Fruit fly (Drosophila melanogaster) whole organism, adult: ENCODE results near the gene Blm.

Experiments
- CG11617 ChIP-seq: fragments of 200-800 bp; sonication (Bioruptor generic); optimal IDR thresholded peaks from 2 replicates; lab custom pipeline; 2017; ENCODE audit warnings: mild to moderate bottlenecking, missing biosample characterization, missing genetic modification reagents, missing genetic modification characterization
- CG12768 ChIP-seq: fragments of 200-800 bp; sonication (Bioruptor generic); optimal IDR thresholded peaks from 2 replicates; lab custom pipeline; 2017; ENCODE audit warnings: missing biosample characterization, missing genetic modification characterization, mild to moderate bottlenecking, moderate library complexity, missing genetic modification reagents
- CG14711 ChIP-seq: fragments of 200-800 bp; sonication (Bioruptor generic); optimal IDR thresholded peaks from 2 replicates; lab custom pipeline; 2018; ENCODE audit warnings: missing biosample characterization, mild to moderate bottlenecking, missing genetic modification characterization, moderate library complexity
- CG1620 ChIP-seq: fragments of 200-800 bp; sonication (Bioruptor generic); optimal IDR thresholded peaks from 2 replicates; lab custom pipeline; 2016; ENCODE audit warnings: missing biosample characterization, missing genetic modification characterization
- CG33017 ChIP-seq: fragments of 200-800 bp; sonication (Bioruptor generic); optimal IDR thresholded peaks from 2 replicates; lab custom pipeline; 2018; ENCODE audit warnings: missing biosample characterization, mild to moderate bottlenecking, missing genetic modification characterization, moderate library complexity
- CG5204 ChIP-seq: fragments of 200-800 bp; sonication (Bioruptor generic); optimal IDR thresholded peaks from 2 replicates; lab custom pipeline; 2016; ENCODE audit warnings: missing biosample characterization, missing genetic modification characterization
- CG7045 ChIP-seq: fragments of 200-800 bp; sonication (Bioruptor generic); optimal IDR thresholded peaks from 2 replicates; lab custom pipeline; 2017; ENCODE audit warnings: missing biosample characterization, mild to moderate bottlenecking, missing genetic modification characterization
- CG7101 ChIP-seq: fragments of 200-800 bp; sonication (Bioruptor generic); optimal IDR thresholded peaks from 2 replicates; lab custom pipeline; 2018; ENCODE audit warnings: missing biosample characterization, mild to moderate bottlenecking, missing genetic modification characterization, moderate library complexity
- Clk ChIP-seq: fragments of 200-800 bp; sonication (Bioruptor generic); optimal IDR thresholded peaks from 2 replicates; lab custom pipeline; 2017; ENCODE audit warnings: missing biosample characterization, missing genetic modification characterization
- Crg-1 ChIP-seq: fragments of 200-800 bp; sonication (Bioruptor generic); optimal IDR thresholded peaks from 2 replicates; lab custom pipeline; 2016; ENCODE audit warnings: missing biosample characterization, missing genetic modification characterization
- Hr96 ChIP-seq: fragments of 200-800 bp; sonication (Bioruptor generic); optimal IDR thresholded peaks from 2 replicates; lab custom pipeline; 2016; ENCODE audit warnings: missing biosample characterization, missing genetic modification characterization
- Mnt ChIP-seq: fragments of 200-800 bp; sonication (Bioruptor generic); optimal IDR thresholded peaks from 2 replicates; lab custom pipeline; 2016; ENCODE audit warnings: missing biosample characterization, mild to moderate bottlenecking, missing genetic modification characterization
- bab1 ChIP-seq: fragments of 200-800 bp; sonication (Bioruptor generic); optimal IDR thresholded peaks from 3 replicates; lab custom pipeline; 2019; ENCODE audit warnings: missing biosample characterization, mild to moderate bottlenecking, missing genetic modification characterization, moderate library complexity
- cic ChIP-seq: fragments of 200-800 bp; sonication (Bioruptor generic); optimal IDR thresholded peaks from 2 replicates; lab custom pipeline; 2017; ENCODE audit warnings: missing biosample characterization, mild to moderate bottlenecking, missing genetic modification characterization, moderate library complexity
- cnc ChIP-seq, 2 experiments: fragments of >200 bp; optimal IDR thresholded peaks; 2 replicates each; lab custom pipeline; 2017
- kay ChIP-seq: fragments of 200-800 bp; sonication (Bioruptor generic); peaks from one replicate; lab custom pipeline; 2016; ENCODE audit warnings: missing biosample characterization, missing genetic modification characterization, borderline replicate concordance
- ovo ChIP-seq: fragments of 200-800 bp; sonication (Bioruptor generic); optimal IDR thresholded peaks from 2 replicates; lab custom pipeline; 2016; ENCODE audit warnings: missing biosample characterization, missing genetic modification characterization
- pad ChIP-seq: fragments of 200-800 bp; sonication (Bioruptor generic); optimal IDR thresholded peaks from 3 replicates; lab custom pipeline; 2017; ENCODE audit warnings: missing biosample characterization, missing genetic modification characterization, mild to moderate bottlenecking, moderate library complexity, missing genetic modification reagents
- tj ChIP-seq: fragments of 200-800 bp; sonication (Bioruptor generic); optimal IDR thresholded peaks from 3 replicates; lab custom pipeline; 2017; ENCODE audit warnings: missing biosample characterization, mild to moderate bottlenecking, missing genetic modification characterization, moderate library complexity
- toe ChIP-seq: fragments of 200-800 bp; sonication (Bioruptor generic); optimal IDR thresholded peaks from 2 replicates; lab custom pipeline; 2016; ENCODE audit warnings: missing biosample characterization, missing genetic modification characterization

Gene Blm

DNA sequence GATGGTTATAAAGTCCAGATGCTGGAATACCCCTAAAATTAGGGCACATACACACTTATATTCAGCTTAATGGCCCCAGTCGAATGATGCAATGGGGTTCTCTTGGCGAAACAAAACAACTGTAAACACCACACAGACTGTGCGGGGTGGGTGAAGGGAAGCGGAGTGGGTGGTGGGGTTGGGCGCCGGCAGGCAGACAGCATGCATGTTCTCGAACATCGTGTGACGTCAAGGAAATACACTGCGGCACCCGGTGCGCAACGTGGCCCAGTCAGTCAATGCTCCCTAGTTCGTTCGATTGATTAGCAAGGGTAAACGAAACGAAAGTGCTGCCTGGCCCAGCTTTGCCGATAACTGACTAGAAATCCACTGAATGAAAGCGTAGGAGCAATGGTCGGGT is 20.9 kb upstream of the Blm start:
- TF ChIP-seq CG7101 (tag; lab: Kevin White, UChicago) = no peak
- TF ChIP-seq cic (GFP tag; lab: Kevin White, UChicago) = peak; percentile 20
- TF ChIP-seq Hr96 (GFP tag; lab: Kevin White, UChicago) = no peak
- TF ChIP-seq bab1 (GFP tag; lab: Kevin White, UChicago) = no peak
- peak; percentile 57 for TF ChIP-seq Clk
- TF ChIP-seq CG12768 (GFP tag; lab: Kevin White, UChicago) = peak; percentile 83
- TF ChIP-seq CG33017 (tag; lab: Kevin White, UChicago) = no peak
- peak; percentile 72 for TF ChIP-seq kay (GFP tag; lab: Kevin White, UChicago)
- TF ChIP-seq pad = no peak
- TF ChIP-seq ovo (GFP tag; lab: Kevin White, UChicago) = peak; percentile 8
- no peak for TF ChIP-seq CG5204 (GFP tag; lab: Kevin White, UChicago)

DNA sequence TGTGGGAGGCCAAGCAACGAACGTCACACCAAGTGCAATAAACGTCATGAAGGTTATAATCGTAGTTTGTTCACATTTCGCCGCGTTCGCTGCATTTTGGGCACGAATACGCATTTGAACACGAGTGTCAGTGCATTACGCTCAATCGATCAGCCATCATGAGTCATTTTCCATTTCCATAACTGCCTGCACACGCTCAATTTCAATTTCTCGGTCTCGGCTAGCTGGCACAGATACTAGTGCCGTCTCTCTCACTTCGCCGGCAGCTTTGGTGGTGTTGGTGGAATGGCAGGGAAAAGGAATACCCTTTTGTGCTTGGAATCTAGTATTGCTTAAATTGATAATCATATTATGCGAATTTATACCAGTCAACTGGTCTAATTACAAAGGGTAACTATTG is 20.1 kb upstream of the Blm start:
- TF ChIP-seq ovo (GFP tag; lab: Kevin White, UChicago) (no peak), tj (GFP tag; lab: Kevin White, UChicago) (peak; percentile 72), kay (GFP tag; lab: Kevin White, UChicago) (peak; percentile 98)

- peak; percentile 100 for TF ChIP-seq CG11617 (GFP tag; lab: Kevin White, UChicago)
- peak; percentile 99 for TF ChIP-seq Mnt (GFP tag; lab: Kevin White, UChicago)
- TF ChIP-seq CG5204 (GFP tag; lab: Kevin White, UChicago) = peak; percentile 100
- peak; percentile 100 for TF ChIP-seq CG7101 (tag; lab: Kevin White, UChicago)
- peak; percentile 97 for TF ChIP-seq tj (GFP tag; lab: Kevin White, UChicago)
- TF ChIP-seq Clk = peak; percentile 100
- peak; percentile 100 for TF ChIP-seq CG12768 (GFP tag; lab: Kevin White, UChicago)
- TF ChIP-seq Crg-1 (GFP tag; lab: Kevin White, UChicago) = peak; percentile 100
- TF ChIP-seq CG14711 = peak; percentile 99
- TF ChIP-seq bab1 (GFP tag; lab: Kevin White, UChicago) = peak; percentile 99
- TF ChIP-seq CG33017 (tag; lab: Kevin White, UChicago) = peak; percentile 100
- TF ChIP-seq Hr96 (GFP tag; lab: Kevin White, UChicago) = peak; percentile 100
- peak; percentile 100 for TF ChIP-seq CG1620 (GFP tag; lab: Kevin White, UChicago)
- TF ChIP-seq CG7045 = peak; percentile 100
- peak; percentile 100 for TF ChIP-seq toe (GFP tag; lab: Kevin White, UChicago)
- TF ChIP-seq cnc (optimal IDR thresholded peaks at IDR 0.05; lab: Kevin White, UChicago) = no peak
- TF ChIP-seq pad = peak; percentile 97
- TF ChIP-seq cic (GFP tag; lab: Kevin White, UChicago) = peak; percentile 97
- TF ChIP-seq ovo (GFP tag; lab: Kevin White, UChicago) = peak; percentile 96
- peak; percentile 99 for TF ChIP-seq kay (GFP tag; lab: Kevin White, UChicago)
Observed at dm6 chr3R:11760669-11761387, 19.2 kb upstream of the Blm start.

- TF ChIP-seq CG5204 (GFP tag; lab: Kevin White, UChicago) (no peak), CG33017 (tag; lab: Kevin White, UChicago) (no peak), Mnt (GFP tag; lab: Kevin White, UChicago) (no peak), CG7101 (tag; lab: Kevin White, UChicago) (no peak), pad (no peak), CG12768 (GFP tag; lab: Kevin White, UChicago) (no peak), Crg-1 (GFP tag; lab: Kevin White, UChicago) (no peak), tj (GFP tag; lab: Kevin White, UChicago) (no peak), CG1620 (GFP tag; lab: Kevin White, UChicago) (no peak), bab1 (GFP tag; lab: Kevin White, UChicago) (no peak), Hr96 (GFP tag; lab: Kevin White, UChicago) (no peak), CG7045 (no peak), cic (GFP tag; lab: Kevin White, UChicago) (no peak), kay (GFP tag; lab: Kevin White, UChicago) (no peak), cnc (optimal IDR thresholded peaks at IDR 0.05; lab: Kevin White, UChicago) (no peak), CG11617 (GFP tag; lab: Kevin White, UChicago) (no peak), CG14711 (no peak), ovo (GFP tag; lab: Kevin White, UChicago) (no peak), Clk (no peak), toe (GFP tag; lab: Kevin White, UChicago) (no peak)
Observed at dm6 chr3R:11759971-11760370, 18.4 kb upstream of the Blm start.

dm6 chr3R:11759185-11759731 is 17.7 kb upstream of the Blm start:
- TF ChIP-seq Clk (no peak), kay (GFP tag; lab: Kevin White, UChicago) (peak; percentile 96), pad (peak; percentile 94), ovo (GFP tag; lab: Kevin White, UChicago) (peak; percentile 32), CG12768 (GFP tag; lab: Kevin White, UChicago) (no peak), CG1620 (GFP tag; lab: Kevin White, UChicago) (peak; percentile 35), Mnt (GFP tag; lab: Kevin White, UChicago) (peak; percentile 36), CG7045 (no peak), CG5204 (GFP tag; lab: Kevin White, UChicago) (no peak), CG11617 (GFP tag; lab: Kevin White, UChicago) (no peak), cic (GFP tag; lab: Kevin White, UChicago) (peak; percentile 31)
